Worm (Caenorhabditis elegans) whole organism, late embryonic: ENCODE measurements around the gene ins-21.

Experiments
- C08G9.2 ChIP-seq: sonication (generic microtip); optimal IDR thresholded peaks from 2 replicates; lab custom pipeline; 2016; ENCODE audit warnings: mild to moderate bottlenecking, missing genetic modification characterization, moderate library complexity, missing compliant biosample characterization
- K09A11.1 ChIP-seq: sonication (generic microtip); optimal IDR thresholded peaks from 2 replicates; lab custom pipeline; 2017; ENCODE audit warnings: antibody characterized with exemption, mild to moderate bottlenecking, missing genetic modification characterization, missing compliant biosample characterization; ENCODE audit not compliant: insufficient read depth
- Y22D7AL.16 ChIP-seq: sonication (generic microtip); optimal IDR thresholded peaks from 2 replicates; lab custom pipeline; 2016; ENCODE audit warnings: missing genetic modification characterization, missing compliant biosample characterization
- ama-1 ChIP-seq: fragments of 150-350 bp; optimal IDR thresholded peaks from 2 replicates; lab custom pipeline; 2014
- ceh-14 ChIP-seq: sonication (generic microtip); optimal IDR thresholded peaks from 2 replicates; lab custom pipeline; 2016; ENCODE audit warnings: missing genotype, missing genetic modification characterization, missing compliant biosample characterization
- ceh-18 ChIP-seq: sonication (generic microtip); optimal IDR thresholded peaks from 2 replicates; lab custom pipeline; 2016; ENCODE audit warnings: missing genetic modification characterization, missing compliant biosample characterization
- ceh-19 ChIP-seq: fragments of 200-800 bp; sonication (Bioruptor generic); optimal IDR thresholded peaks from 2 replicates; lab custom pipeline; 2018; ENCODE audit warnings: mild to moderate bottlenecking, missing genetic modification characterization, missing compliant biosample characterization
- ceh-2 ChIP-seq: sonication (generic microtip); optimal IDR thresholded peaks from 2 replicates; lab custom pipeline; 2016; ENCODE audit warnings: missing genotype, missing genetic modification characterization, missing compliant biosample characterization
- ceh-24 ChIP-seq: sonication (generic microtip); optimal IDR thresholded peaks from 2 replicates; lab custom pipeline; 2016; ENCODE audit warnings: mild to moderate bottlenecking, missing genetic modification characterization, missing compliant biosample characterization
- ceh-31 ChIP-seq: sonication (generic microtip); optimal IDR thresholded peaks from 2 replicates; lab custom pipeline; 2016; ENCODE audit warnings: missing genetic modification characterization, missing compliant biosample characterization
- ceh-34 ChIP-seq: sonication (generic microtip); optimal IDR thresholded peaks from 2 replicates; lab custom pipeline; 2016; ENCODE audit warnings: mild to moderate bottlenecking, missing genetic modification characterization, missing compliant biosample characterization
- ceh-48 ChIP-seq: sonication (generic microtip); optimal IDR thresholded peaks from 2 replicates; lab custom pipeline; 2016; ENCODE audit warnings: missing genetic modification characterization, inconsistent platforms, missing compliant biosample characterization
- ceh-6 ChIP-seq: fragments of 200-800 bp; sonication (Bioruptor generic); optimal IDR thresholded peaks from 2 replicates; lab custom pipeline; 2018; ENCODE audit warnings: mild to moderate bottlenecking, missing genetic modification characterization, missing compliant biosample characterization
- ceh-9 ChIP-seq: sonication (generic microtip); optimal IDR thresholded peaks from 2 replicates; lab custom pipeline; 2016; ENCODE audit warnings: mild to moderate bottlenecking, missing genetic modification characterization, inconsistent platforms, missing compliant biosample characterization
- che-1 ChIP-seq: sonication (generic microtip); optimal IDR thresholded peaks from 2 replicates; lab custom pipeline; 2016; ENCODE audit warnings: mild to moderate bottlenecking, missing genetic modification characterization, missing compliant biosample characterization
- dve-1 ChIP-seq: sonication (generic microtip); optimal IDR thresholded peaks from 2 replicates; lab custom pipeline; 2017; ENCODE audit warnings: antibody characterized with exemption, mild to moderate bottlenecking, missing genetic modification characterization, missing compliant biosample characterization
- eyg-1 ChIP-seq: sonication (generic microtip); optimal IDR thresholded peaks from 2 replicates; lab custom pipeline; 2016; ENCODE audit warnings: missing genotype, missing genetic modification characterization, missing compliant biosample characterization
- fax-1 ChIP-seq: sonication (generic microtip); optimal IDR thresholded peaks from 2 replicates; lab custom pipeline; 2016; ENCODE audit warnings: missing genotype, missing genetic modification characterization, missing compliant biosample characterization
- fkh-10 ChIP-seq: fragments of 150-350 bp; optimal IDR thresholded peaks from 2 replicates; lab custom pipeline; 2014; ENCODE audit warnings: missing biosample characterization, missing genetic modification reagents, missing genetic modification characterization
- fkh-6 ChIP-seq: sonication (generic microtip); optimal IDR thresholded peaks from 2 replicates; lab custom pipeline; 2016; ENCODE audit warnings: missing genetic modification characterization, missing compliant biosample characterization
- hlh-30 ChIP-seq: sonication (generic microtip); optimal IDR thresholded peaks from 2 replicates; lab custom pipeline; 2017; ENCODE audit warnings: antibody characterized with exemption, missing genetic modification characterization, missing compliant biosample characterization; ENCODE audit not compliant: insufficient read depth
- hlh-6 ChIP-seq: sonication (generic microtip); optimal IDR thresholded peaks from 2 replicates; lab custom pipeline; 2016; ENCODE audit warnings: missing genotype, missing genetic modification characterization, missing compliant biosample characterization
- hlh-8 ChIP-seq: sonication (generic microtip); optimal IDR thresholded peaks from 2 replicates; lab custom pipeline; 2016; ENCODE audit warnings: missing genotype, missing genetic modification characterization, missing compliant biosample characterization
- lim-6 ChIP-seq: sonication (generic microtip); optimal IDR thresholded peaks from 2 replicates; lab custom pipeline; 2016; ENCODE audit warnings: missing genetic modification characterization, missing compliant biosample characterization
- lin-11 ChIP-seq: fragments of 200-800 bp; sonication (Bioruptor generic); optimal IDR thresholded peaks from 2 replicates; lab custom pipeline; 2018; ENCODE audit warnings: mild to moderate bottlenecking, missing genetic modification characterization, missing compliant biosample characterization
- madf-2 ChIP-seq: sonication (generic microtip); optimal IDR thresholded peaks from 2 replicates; lab custom pipeline; 2017; ENCODE audit warnings: missing genetic modification characterization, missing compliant biosample characterization
- nfya-1 ChIP-seq: sonication (generic microtip); optimal IDR thresholded peaks from 2 replicates; lab custom pipeline; 2017; ENCODE audit warnings: missing genetic modification characterization, mild to moderate bottlenecking, missing compliant biosample characterization, antibody characterized with exemption, moderate library complexity
- nhr-11 ChIP-seq: fragments of 150-350 bp; optimal IDR thresholded peaks from 2 replicates; lab custom pipeline; 2014; ENCODE audit warnings: missing biosample characterization, missing genetic modification characterization
- nhr-232 ChIP-seq: sonication (generic microtip); optimal IDR thresholded peaks from 2 replicates; lab custom pipeline; 2016; ENCODE audit warnings: missing genetic modification characterization, missing compliant biosample characterization
- npax-4 ChIP-seq: sonication (generic microtip); optimal IDR thresholded peaks from 2 replicates; lab custom pipeline; 2016; ENCODE audit warnings: missing genetic modification characterization, missing compliant biosample characterization
- pat-9 ChIP-seq: fragments of 200-800 bp; sonication (Bioruptor generic); optimal IDR thresholded peaks from 2 replicates; lab custom pipeline; 2018; ENCODE audit warnings: mild to moderate bottlenecking, missing genetic modification characterization, moderate library complexity, missing compliant biosample characterization
- pha-2 ChIP-seq: sonication (generic microtip); optimal IDR thresholded peaks from 2 replicates; lab custom pipeline; 2017; ENCODE audit warnings: mild to moderate bottlenecking, missing genetic modification characterization, missing compliant biosample characterization
- pros-1 ChIP-seq: fragments of 150-350 bp; optimal IDR thresholded peaks from 2 replicates; lab custom pipeline; 2014; ENCODE audit warnings: missing biosample characterization, missing genetic modification reagents, missing genetic modification characterization
- ref-2 ChIP-seq: sonication (generic microtip); optimal IDR thresholded peaks from 2 replicates; lab custom pipeline; 2016; ENCODE audit warnings: missing genetic modification characterization, missing compliant biosample characterization
- sox-2 ChIP-seq: fragments of 200-800 bp; sonication (Bioruptor generic); IDR thresholded peaks from 2 replicates; pipeline ENCODE4 v1.3.6; 2022; ENCODE audit warnings: missing genetic modification reagents, missing genetic modification characterization, missing compliant biosample characterization
- syd-9 ChIP-seq: sonication (generic microtip); optimal IDR thresholded peaks from 2 replicates; lab custom pipeline; 2016; ENCODE audit warnings: mild to moderate bottlenecking, missing genetic modification characterization, moderate library complexity, missing compliant biosample characterization
- tbx-2 ChIP-seq: sonication (generic microtip); optimal IDR thresholded peaks from 2 replicates; lab custom pipeline; 2016; ENCODE audit warnings: missing genetic modification characterization, missing compliant biosample characterization
- tbx-7 ChIP-seq: sonication (generic microtip); optimal IDR thresholded peaks from 2 replicates; lab custom pipeline; 2016; ENCODE audit warnings: missing genotype, missing genetic modification characterization, missing compliant biosample characterization
- ttx-3 ChIP-seq: sonication (generic microtip); optimal IDR thresholded peaks from 2 replicates; lab custom pipeline; 2016; ENCODE audit warnings: missing genetic modification reagents, missing genetic modification characterization, missing compliant biosample characterization
- unc-3 ChIP-seq, 2 experiments: fragments of 200-800 bp in 1 of 2; sonication (Bioruptor generic) in 1 of 2; sonication (generic microtip) in 1 of 2; conservative IDR thresholded peaks in 1 of 2; optimal IDR thresholded peaks in 1 of 2; 2 replicates each; pipeline versions ENCODE4 v1.3.6 to Lab custom; 2016 to 2022; ENCODE audit warnings: missing compliant biosample characterization in 2 of 2, missing genetic modification characterization in 2 of 2, missing genetic modification reagents in 1 of 2
- unc-42 ChIP-seq: sonication (generic microtip); optimal IDR thresholded peaks from 2 replicates; lab custom pipeline; 2016; ENCODE audit warnings: missing genotype, missing genetic modification characterization, missing compliant biosample characterization
- unc-55 ChIP-seq: sonication (generic microtip); optimal IDR thresholded peaks from 2 replicates; lab custom pipeline; 2017; ENCODE audit warnings: missing biosample characterization, missing genetic modification reagents, missing genetic modification characterization
- ztf-16 ChIP-seq: sonication (generic microtip); optimal IDR thresholded peaks from 2 replicates; lab custom pipeline; 2017; ENCODE audit warnings: missing genetic modification characterization, missing compliant biosample characterization

The ins-21 gene

ce11 chrIII:10016413-10017051 is 7.0 kb upstream of the ins-21 start, which contains the start of gene rgs-1:
TSS of gene rgs-1 (minus strand) at chrIII:10016558.
- TF ChIP-seq pat-9 (tag; lab: Kevin White, UChicago), result no peak
- no peak for TF ChIP-seq ztf-16
- TF ChIP-seq K09A11.1, result no peak
- TF ChIP-seq fkh-10, result no peak
- TF ChIP-seq syd-9 (tag; lab: Kevin White, UChicago), result peak; percentile 0
- TF ChIP-seq pha-2 (tag; lab: Kevin White, UChicago), result no peak
- peak; percentile 71 for TF ChIP-seq ceh-31 (tag; lab: Kevin White, UChicago)
- peak; percentile 34 for TF ChIP-seq ceh-48 (tag; lab: Kevin White, UChicago)
- no peak for TF ChIP-seq Y22D7AL.16
- no peak for TF ChIP-seq fkh-6 (tag; lab: Kevin White, UChicago)
- TF ChIP-seq ceh-18, result peak; percentile 34
- TF ChIP-seq sox-2 (GFP tag; lab: Robert Waterston, UW), result peak; percentile 12; the same call in 1 of the 2 replicates
- no peak for TF ChIP-seq nhr-11 (tag; lab: Kevin White, UChicago)
- peak; percentile 69 for TF ChIP-seq unc-42 (tag; lab: Kevin White, UChicago)
- no peak for TF ChIP-seq tbx-7 (tag; lab: Kevin White, UChicago)
- TF ChIP-seq ceh-24 (tag; lab: Kevin White, UChicago), result no peak
- TF ChIP-seq unc-55, result no peak
- TF ChIP-seq fax-1 (tag; lab: Kevin White, UChicago), result peak; percentile 28
- no peak for TF ChIP-seq ceh-9
- TF ChIP-seq ceh-19 (GFP tag; lab: Kevin White, UChicago), result no peak
- TF ChIP-seq ceh-2 (tag; lab: Kevin White, UChicago), result peak; percentile 3
- TF ChIP-seq tbx-2 (tag; lab: Kevin White, UChicago), result peak; percentile 58
- TF ChIP-seq hlh-6, result peak; percentile 8
- no peak for TF ChIP-seq nhr-232 (tag; lab: Kevin White, UChicago)
- TF ChIP-seq C08G9.2 (tag; lab: Kevin White, UChicago), result peak; percentile 39
- peak; percentile 25 for TF ChIP-seq ceh-34 (tag; lab: Kevin White, UChicago)
- no peak for TF ChIP-seq che-1 (tag; lab: Kevin White, UChicago)
- TF ChIP-seq ama-1 (lab: Kevin White, UChicago), result no peak
- no peak for TF ChIP-seq ttx-3
- no peak for TF ChIP-seq madf-2 (tag; lab: Kevin White, UChicago)
- no peak for TF ChIP-seq dve-1 (tag; lab: Kevin White, UChicago)
- TF ChIP-seq ceh-6 (GFP tag; lab: Kevin White, UChicago), result no peak
- no peak for TF ChIP-seq eyg-1 (tag; lab: Kevin White, UChicago)
- TF ChIP-seq ref-2 (tag; lab: Kevin White, UChicago), result no peak
- peak; percentile 86 for TF ChIP-seq hlh-30 (tag; lab: Kevin White, UChicago)
- TF ChIP-seq hlh-8, result no peak
- TF ChIP-seq ceh-14 (tag; lab: Kevin White, UChicago), result peak; percentile 85
- TF ChIP-seq npax-4 (tag; lab: Kevin White, UChicago), result no peak
- TF ChIP-seq pros-1, result no peak
- peak; percentile 51 for TF ChIP-seq nfya-1 (tag; lab: Kevin White, UChicago)
- no peak for TF ChIP-seq unc-3 (GFP tag; conservative IDR thresholded peaks at IDR 0.05; lab: Robert Waterston, UW)
- TF ChIP-seq unc-3 (tag; optimal IDR thresholded peaks at IDR 0.05; lab: Kevin White, UChicago), result no peak
- peak; percentile 57 for TF ChIP-seq lim-6

ce11 chrIII:10018007-10018406 is 5.5 kb upstream of the ins-21 start:
- peak; percentile 92 for TF ChIP-seq unc-42 (tag; lab: Kevin White, UChicago)
- TF ChIP-seq lin-11 (tag; lab: Kevin White, UChicago), result no peak
